Fruit fly (Drosophila melanogaster): ENCODE results near the gene CG3164.

CG3164 gene

DNA sequence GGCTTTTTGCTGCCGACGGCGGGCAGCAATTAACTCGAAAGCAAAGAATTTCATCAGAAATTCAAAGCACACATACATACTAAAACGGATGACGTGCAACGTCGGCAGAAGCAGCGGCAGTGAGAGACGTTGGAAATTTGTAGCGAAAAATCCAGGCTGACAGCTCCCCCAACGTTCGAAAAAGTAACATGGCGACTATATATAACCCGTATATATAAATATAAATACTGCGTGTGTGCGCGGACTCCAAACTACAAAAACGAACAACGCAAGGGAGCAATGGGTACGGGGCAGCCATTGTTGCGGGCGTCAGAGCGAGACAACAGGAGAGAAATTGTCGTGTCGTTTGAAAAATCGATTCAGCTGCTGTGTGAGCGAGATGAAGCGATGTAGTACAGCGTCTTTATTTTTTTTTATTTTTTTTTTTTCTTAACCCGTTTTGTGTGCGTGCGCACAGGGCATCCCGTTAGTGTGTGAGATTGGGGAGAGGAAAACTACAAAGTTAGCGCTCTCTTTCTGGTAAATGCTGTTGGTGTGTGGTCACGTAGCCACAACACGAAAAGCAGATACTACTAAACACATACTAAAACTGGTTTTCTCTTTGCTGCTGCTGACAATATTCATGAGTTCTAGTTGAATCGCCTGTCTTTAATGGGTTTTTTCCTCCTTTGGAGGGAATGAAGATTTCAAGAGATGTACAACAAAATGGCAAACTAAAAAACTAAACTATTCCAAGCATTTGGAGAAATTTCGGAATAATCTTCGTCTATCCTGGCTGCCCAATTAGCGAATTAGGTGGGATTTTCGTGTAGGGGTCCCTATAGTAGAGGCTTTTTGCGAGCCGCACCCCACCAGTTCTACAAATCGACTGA is 30.2 kb upstream of the CG3164 start:
- no peak for TF ChIP-seq insv (optimal IDR thresholded peaks at IDR 0.05)

DNA sequence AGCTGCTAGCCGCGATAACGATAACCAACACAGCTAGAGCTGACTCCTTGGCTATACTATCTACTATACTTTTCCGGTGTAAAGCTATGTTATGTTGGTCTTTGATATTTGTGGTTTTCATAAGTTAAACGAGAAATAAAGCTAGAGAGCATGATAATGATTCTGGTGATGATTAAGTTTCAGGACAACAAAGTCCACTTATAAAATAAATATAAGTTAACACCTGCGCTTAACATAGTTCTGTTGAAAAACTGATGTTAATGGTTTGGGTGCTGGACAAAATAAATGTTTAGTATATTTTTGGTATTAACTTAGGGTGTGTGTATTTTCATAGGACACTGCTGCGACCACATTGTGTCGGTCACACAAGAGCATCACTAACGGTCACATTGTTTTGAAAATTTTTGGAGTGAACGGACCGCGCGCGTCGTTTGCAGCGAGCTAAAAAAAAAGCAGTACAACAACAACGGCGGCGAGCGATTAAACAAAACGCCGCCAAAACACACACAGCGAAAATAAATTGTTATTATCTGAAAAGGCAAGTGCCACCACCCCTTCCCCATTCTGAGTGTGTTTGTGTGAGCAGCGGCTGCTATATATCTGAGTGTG is 28.2 kb upstream of the CG3164 start, which contains the start of the genes CG33635 and spen:
TSS of gene CG33635 (minus strand) at position 16 of the 609 bp plus-strand sequence.
TSS of gene spen (plus strand) at position 384 of the 609 bp plus-strand sequence.
- no peak for TF ChIP-seq ttk (optimal IDR thresholded peaks at IDR 0.05)
- no peak for TF ChIP-seq Myc (optimal IDR thresholded peaks at IDR 0.05)
- no peak for TF ChIP-seq h (optimal IDR thresholded peaks at IDR 0.05)
- no peak for TF ChIP-seq psq (optimal IDR thresholded peaks at IDR 0.05)
- no peak for TF ChIP-seq Sin3A (optimal IDR thresholded peaks at IDR 0.05)

DNA sequence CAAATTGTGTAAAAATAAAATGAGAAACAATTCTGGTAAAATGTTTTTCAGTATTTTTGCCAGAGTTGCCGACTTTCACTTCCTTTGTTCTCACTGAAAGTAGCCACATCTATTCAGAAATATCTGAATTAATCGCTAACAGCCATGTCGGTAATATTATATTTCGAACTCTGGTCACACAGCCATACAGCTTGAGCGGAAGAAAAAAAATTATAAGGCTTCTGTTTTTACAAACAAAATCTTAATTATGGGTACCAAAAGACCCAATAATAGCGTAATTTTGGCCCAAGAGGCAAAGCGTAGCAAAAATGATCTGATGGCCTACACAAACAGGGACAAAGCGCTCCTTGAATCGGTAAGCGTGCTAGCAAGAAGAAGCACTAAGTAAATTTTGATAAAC is 25.4 kb upstream of the CG3164 start, which contains the start of gene CG3436:
TSS of gene CG3436 (plus strand) at position 36 of the 400 bp plus-strand sequence.
- no peak for TF ChIP-seq insv (optimal IDR thresholded peaks at IDR 0.05)
- TF ChIP-seq h (optimal IDR thresholded peaks at IDR 0.05) = no peak
- TF ChIP-seq Myc (optimal IDR thresholded peaks at IDR 0.05) = no peak
- no peak for TF ChIP-seq psq (optimal IDR thresholded peaks at IDR 0.05)
- TF ChIP-seq Sin3A (optimal IDR thresholded peaks at IDR 0.05) = no peak
- no peak for TF ChIP-seq ttk (optimal IDR thresholded peaks at IDR 0.05)

DNA sequence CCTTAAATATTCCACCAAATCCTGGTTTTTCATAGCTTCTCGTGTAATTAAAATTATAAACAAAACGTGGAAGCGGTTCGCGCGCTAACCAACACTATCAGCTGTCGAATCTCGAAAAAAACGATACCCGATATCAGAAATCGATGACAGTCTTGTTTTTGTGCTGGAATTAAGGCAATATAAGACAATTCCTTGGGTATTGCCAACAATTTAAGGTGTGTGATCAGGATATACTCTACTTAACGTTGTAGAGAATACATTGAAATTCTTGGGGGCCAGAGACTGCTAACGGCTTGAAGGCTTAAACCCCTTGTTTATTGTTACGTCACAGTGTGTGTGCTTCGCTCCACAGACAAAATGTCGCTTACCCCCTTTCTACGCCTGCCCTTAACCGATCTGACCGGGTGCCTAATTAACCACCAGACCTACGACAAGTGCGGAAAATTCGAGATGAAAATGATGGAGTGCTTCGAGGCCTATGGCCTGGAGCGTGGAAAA is 24.7 kb upstream of the CG3164 start, which contains the start of gene Pus10:
TSS of gene Pus10 (minus strand) at position 91 of the 498 bp plus-strand sequence.
- no peak for TF ChIP-seq Sin3A (optimal IDR thresholded peaks at IDR 0.05)
- no peak for TF ChIP-seq h (optimal IDR thresholded peaks at IDR 0.05)
- no peak for TF ChIP-seq psq (optimal IDR thresholded peaks at IDR 0.05)
- no peak for TF ChIP-seq insv (optimal IDR thresholded peaks at IDR 0.05)
- no peak for TF ChIP-seq Myc (optimal IDR thresholded peaks at IDR 0.05)
- no peak for TF ChIP-seq ttk (optimal IDR thresholded peaks at IDR 0.05)

DNA sequence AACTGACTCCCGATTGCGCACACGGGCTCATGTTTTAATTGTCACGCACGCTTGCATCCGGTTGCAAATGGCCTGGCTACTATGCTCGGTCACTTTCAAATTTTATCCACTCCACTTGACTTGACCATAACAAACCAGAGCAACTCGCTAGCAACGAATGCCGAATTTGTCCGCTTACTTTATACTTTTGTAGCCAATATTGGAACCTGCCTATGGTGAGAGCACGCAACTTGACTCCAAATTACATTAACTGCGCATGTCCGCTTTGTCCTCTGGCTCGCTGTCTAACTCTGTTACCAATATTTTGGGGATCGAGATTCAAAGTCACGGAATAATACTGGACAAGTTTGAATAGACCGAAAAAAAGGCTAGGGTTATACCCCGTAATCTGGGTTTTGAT is 22.6 kb upstream of the CG3164 start, which contains the start of gene CG42399:
TSS of gene CG42399 (minus strand) at position 159 of the 400 bp plus-strand sequence.
- TF ChIP-seq Myc (optimal IDR thresholded peaks at IDR 0.05) (no peak), Sin3A (optimal IDR thresholded peaks at IDR 0.05) (no peak), ttk (optimal IDR thresholded peaks at IDR 0.05) (no peak), h (optimal IDR thresholded peaks at IDR 0.05) (no peak), insv (optimal IDR thresholded peaks at IDR 0.05) (no peak), psq (optimal IDR thresholded peaks at IDR 0.05) (no peak)

DNA sequence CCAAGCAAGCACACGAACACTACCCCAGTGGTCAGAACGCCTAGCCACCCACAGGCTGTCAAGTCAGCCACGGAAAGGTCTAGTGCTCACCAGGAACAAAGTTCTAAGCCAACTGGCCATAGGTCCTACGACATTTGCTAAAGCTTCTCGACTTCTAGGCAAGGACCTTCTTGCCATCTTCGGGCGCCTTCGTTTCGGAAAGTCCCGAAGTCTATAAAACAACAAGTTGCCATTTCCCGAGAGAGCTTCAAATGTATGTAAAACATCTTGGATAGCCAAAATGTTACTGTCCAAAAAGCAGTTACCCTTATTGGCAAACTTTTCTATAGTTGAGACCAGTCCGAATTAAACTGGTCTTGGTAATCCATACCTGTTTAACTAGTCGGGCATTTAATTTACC is 15.9 kb upstream of the CG3164 start:
- no peak for TF ChIP-seq h (optimal IDR thresholded peaks at IDR 0.05)
- no peak for TF ChIP-seq Myc (optimal IDR thresholded peaks at IDR 0.05)
- no peak for TF ChIP-seq psq (optimal IDR thresholded peaks at IDR 0.05)
- TF ChIP-seq insv (optimal IDR thresholded peaks at IDR 0.05) = no peak
- TF ChIP-seq ttk (optimal IDR thresholded peaks at IDR 0.05) = no peak
- no peak for TF ChIP-seq Sin3A (optimal IDR thresholded peaks at IDR 0.05)

DNA sequence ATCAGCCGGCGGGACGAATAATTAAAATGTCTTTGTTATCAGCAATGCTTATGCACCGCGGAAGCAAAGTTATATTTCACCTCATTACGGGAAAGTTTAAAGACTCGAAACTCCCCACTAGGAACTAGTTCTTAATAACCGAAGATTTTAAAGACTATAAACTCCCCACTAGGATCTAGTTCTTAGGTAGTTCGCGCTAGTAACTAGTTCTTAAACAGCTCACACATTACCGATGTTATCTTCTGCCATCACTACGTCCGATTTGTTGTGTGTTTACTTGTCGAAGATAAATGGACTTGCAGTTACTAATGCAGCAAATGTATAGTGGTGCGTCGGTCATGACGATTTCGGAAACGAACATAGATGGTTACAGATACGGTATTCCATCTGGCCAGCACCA is 12.5 kb upstream of the CG3164 start, which contains the start of the genes CG31974 and CG11454:
TSS of gene CG31974 (minus strand) at position 4 of the 400 bp plus-strand sequence.
TSS of gene CG11454 (plus strand) at position 236 of the 400 bp plus-strand sequence.
- TF ChIP-seq h (optimal IDR thresholded peaks at IDR 0.05) (no peak), insv (optimal IDR thresholded peaks at IDR 0.05) (no peak), Sin3A (optimal IDR thresholded peaks at IDR 0.05) (no peak), psq (optimal IDR thresholded peaks at IDR 0.05) (no peak), ttk (optimal IDR thresholded peaks at IDR 0.05) (no peak), Myc (optimal IDR thresholded peaks at IDR 0.05) (no peak)

DNA sequence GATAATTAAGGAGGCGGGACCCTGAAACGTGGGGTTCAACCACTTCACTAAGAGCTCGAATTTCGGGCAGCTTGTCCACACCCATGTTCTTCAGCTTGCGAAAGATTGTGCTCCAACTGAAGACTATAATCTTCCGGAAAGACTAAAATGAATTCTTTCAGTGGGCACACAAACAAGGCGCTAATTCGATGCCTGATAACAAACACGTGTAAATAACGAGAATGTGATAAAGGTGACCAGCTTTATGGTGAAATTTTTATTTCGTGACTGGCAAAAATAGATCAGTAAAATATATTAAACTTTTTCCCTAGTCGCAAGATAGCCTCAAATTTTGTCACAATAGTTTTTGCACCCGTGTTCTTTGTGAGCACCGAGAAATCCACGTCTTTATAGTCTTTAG is 10.3 kb upstream of the CG3164 start, which contains the start of the genes CG31975 and ovm:
TSS of gene CG31975 (minus strand) at position 144 of the 400 bp plus-strand sequence.
TSS of gene ovm (minus strand) at position 144 of the 400 bp plus-strand sequence.
- no peak for TF ChIP-seq Myc (optimal IDR thresholded peaks at IDR 0.05)
- TF ChIP-seq ttk (optimal IDR thresholded peaks at IDR 0.05) = no peak
- no peak for TF ChIP-seq insv (optimal IDR thresholded peaks at IDR 0.05)
- no peak for TF ChIP-seq Sin3A (optimal IDR thresholded peaks at IDR 0.05)
- no peak for TF ChIP-seq psq (optimal IDR thresholded peaks at IDR 0.05)
- TF ChIP-seq h (optimal IDR thresholded peaks at IDR 0.05) = no peak

DNA sequence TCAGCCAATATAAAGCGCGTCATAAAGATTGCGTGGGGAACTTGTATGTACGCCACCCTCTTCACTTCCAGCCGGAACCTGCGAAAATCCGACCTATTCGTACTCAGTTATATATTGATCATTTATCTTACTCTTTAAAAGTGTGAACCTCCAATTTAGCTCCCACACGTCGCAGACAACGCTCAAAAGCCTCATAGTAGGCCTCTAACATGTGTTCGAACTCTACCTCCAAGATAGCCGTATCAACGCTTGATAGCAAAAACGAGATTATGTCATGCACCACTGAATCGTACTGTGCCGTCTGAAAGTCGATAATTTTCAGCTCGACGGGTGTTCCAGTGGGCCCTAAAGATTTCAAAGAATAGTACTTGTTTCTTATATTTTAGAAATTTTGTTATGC is 9.0 kb upstream of the CG3164 start:
- TF ChIP-seq h (optimal IDR thresholded peaks at IDR 0.05) (no peak), Sin3A (optimal IDR thresholded peaks at IDR 0.05) (no peak), Myc (optimal IDR thresholded peaks at IDR 0.05) (no peak), ttk (optimal IDR thresholded peaks at IDR 0.05) (no peak), insv (optimal IDR thresholded peaks at IDR 0.05) (no peak), psq (optimal IDR thresholded peaks at IDR 0.05) (no peak)

DNA sequence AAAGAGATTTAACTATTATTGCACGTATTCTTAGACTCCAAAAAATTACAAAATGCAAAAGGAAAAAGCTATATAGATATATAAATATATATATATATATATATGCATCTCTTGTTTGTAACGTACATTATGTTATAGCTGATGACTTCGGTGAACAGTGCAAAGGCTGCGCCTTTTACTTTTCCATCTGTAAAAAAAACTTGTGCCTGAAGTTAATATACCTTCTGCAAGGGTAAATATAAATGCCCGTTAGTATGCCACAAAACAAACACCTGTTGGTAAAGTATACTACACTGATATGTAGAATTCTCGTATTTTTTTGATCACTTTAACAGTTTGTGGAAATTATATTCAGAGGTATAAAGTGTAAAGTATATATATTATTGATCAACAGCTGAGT is 7.5 kb upstream of the CG3164 start:
- no peak for TF ChIP-seq h (optimal IDR thresholded peaks at IDR 0.05)
- no peak for TF ChIP-seq ttk (optimal IDR thresholded peaks at IDR 0.05)
- TF ChIP-seq Myc (optimal IDR thresholded peaks at IDR 0.05) = no peak
- no peak for TF ChIP-seq insv (optimal IDR thresholded peaks at IDR 0.05)

DNA sequence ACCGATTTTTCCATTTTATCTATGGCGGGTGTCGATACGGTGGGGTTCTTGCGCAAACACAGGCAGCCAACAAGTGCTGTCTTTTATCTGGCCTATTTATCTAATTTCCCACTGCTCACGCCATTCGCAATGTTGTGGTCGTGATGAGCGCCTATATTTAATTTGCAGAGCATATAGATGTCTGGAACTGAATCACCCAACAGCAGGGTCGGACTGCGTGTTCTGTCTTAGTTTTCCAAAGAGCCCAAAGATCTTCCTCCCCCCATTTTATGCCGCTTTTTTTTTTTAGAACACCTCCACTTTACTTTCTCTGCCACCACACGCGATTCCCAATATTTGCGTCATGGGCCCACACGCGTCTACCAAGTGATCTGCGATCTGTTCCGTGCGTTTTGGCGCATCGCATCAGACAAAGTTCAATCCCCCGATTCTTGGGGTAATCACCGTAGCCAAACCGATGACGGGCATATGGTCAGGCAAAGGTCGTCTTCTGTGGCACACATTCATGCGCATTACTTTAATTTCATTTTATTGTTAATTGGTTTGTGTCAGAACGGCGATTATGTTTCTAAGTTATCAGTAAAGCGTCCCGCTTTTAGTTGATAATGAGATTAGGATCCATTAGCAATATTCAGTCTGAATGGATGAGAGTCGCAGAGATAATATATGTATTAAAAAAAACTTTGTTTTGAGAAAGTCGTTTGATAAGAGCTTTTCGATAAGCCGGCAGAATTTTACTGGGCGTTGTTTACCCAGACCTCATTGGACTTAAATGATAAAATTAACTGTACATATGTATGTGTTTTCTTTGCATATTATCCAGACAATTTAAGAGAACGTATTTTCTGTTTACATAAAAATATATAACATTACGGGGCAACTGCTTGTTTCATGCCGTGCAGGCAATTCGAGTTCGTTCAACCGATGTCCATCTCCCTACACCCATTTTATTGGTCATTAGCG is 6.4 kb upstream of the CG3164 start:
- TF ChIP-seq Sin3A (optimal IDR thresholded peaks at IDR 0.05) (no peak), h (optimal IDR thresholded peaks at IDR 0.05) (no peak), insv (optimal IDR thresholded peaks at IDR 0.05) (no peak), psq (optimal IDR thresholded peaks at IDR 0.05) (no peak), ttk (optimal IDR thresholded peaks at IDR 0.05) (no peak), Myc (optimal IDR thresholded peaks at IDR 0.05) (no peak)

All from Kc167 (cell line).